Worm (Caenorhabditis elegans) whole organism, L2 larva: ENCODE measurements around the gene nfki-1.

Source experiments
- ama-1 ChIP-seq: fragments of 150-350 bp; optimal IDR thresholded peaks from 2 replicates; lab custom pipeline; 2018; ENCODE audit warnings: inconsistent platforms
- ceh-16 ChIP-seq: fragments of 150-350 bp; optimal IDR thresholded peaks from 2 replicates; lab custom pipeline; 2014; ENCODE audit warnings: missing biosample characterization, missing genetic modification characterization
- ceh-82 ChIP-seq: fragments of 150-350 bp; optimal IDR thresholded peaks from 2 replicates; lab custom pipeline; 2014; ENCODE audit warnings: missing biosample characterization, missing genetic modification characterization
- egl-27 ChIP-seq: sonication (generic microtip); optimal IDR thresholded peaks from 3 replicates; lab custom pipeline; 2017; ENCODE audit warnings: missing biosample characterization, missing genetic modification reagents, missing genetic modification characterization
- elt-1 ChIP-seq: fragments of 150-350 bp; optimal IDR thresholded peaks from 2 replicates; lab custom pipeline; 2014; ENCODE audit warnings: missing biosample characterization, missing genetic modification characterization
- lin-39 ChIP-seq: fragments of 150-350 bp; optimal IDR thresholded peaks from 2 replicates; lab custom pipeline; 2014; ENCODE audit warnings: missing biosample characterization, missing genetic modification reagents, missing genetic modification characterization
- nhr-12 ChIP-seq: fragments of 150-350 bp; optimal IDR thresholded peaks from 2 replicates; lab custom pipeline; 2014; ENCODE audit warnings: missing biosample characterization, missing genetic modification characterization
- nhr-237 ChIP-seq: fragments of 150-350 bp; optimal IDR thresholded peaks from 2 replicates; lab custom pipeline; 2014; ENCODE audit warnings: missing biosample characterization, missing genetic modification characterization
- nhr-25 ChIP-seq: fragments of 150-350 bp; sonication (generic microtip); optimal IDR thresholded peaks from 3 replicates; lab custom pipeline; 2014; ENCODE audit warnings: missing biosample characterization, missing genetic modification characterization
- snpc-4 ChIP-seq: fragments of 150-350 bp; optimal IDR thresholded peaks from 2 replicates; lab custom pipeline; 2014; ENCODE audit warnings: missing biosample characterization, missing genetic modification characterization
- unc-62 ChIP-seq: fragments of 150-350 bp; optimal IDR thresholded peaks from 2 replicates; lab custom pipeline; 2014; ENCODE audit warnings: missing biosample characterization, missing genetic modification reagents, missing genetic modification characterization
- zag-1 ChIP-seq: fragments of 150-350 bp; optimal IDR thresholded peaks from 2 replicates; lab custom pipeline; 2014; ENCODE audit warnings: missing biosample characterization, missing genetic modification characterization
- ztf-11 ChIP-seq: sonication (generic microtip); optimal IDR thresholded peaks from 2 replicates; lab custom pipeline; 2017; ENCODE audit warnings: missing biosample characterization, missing genetic modification characterization

DNA sequence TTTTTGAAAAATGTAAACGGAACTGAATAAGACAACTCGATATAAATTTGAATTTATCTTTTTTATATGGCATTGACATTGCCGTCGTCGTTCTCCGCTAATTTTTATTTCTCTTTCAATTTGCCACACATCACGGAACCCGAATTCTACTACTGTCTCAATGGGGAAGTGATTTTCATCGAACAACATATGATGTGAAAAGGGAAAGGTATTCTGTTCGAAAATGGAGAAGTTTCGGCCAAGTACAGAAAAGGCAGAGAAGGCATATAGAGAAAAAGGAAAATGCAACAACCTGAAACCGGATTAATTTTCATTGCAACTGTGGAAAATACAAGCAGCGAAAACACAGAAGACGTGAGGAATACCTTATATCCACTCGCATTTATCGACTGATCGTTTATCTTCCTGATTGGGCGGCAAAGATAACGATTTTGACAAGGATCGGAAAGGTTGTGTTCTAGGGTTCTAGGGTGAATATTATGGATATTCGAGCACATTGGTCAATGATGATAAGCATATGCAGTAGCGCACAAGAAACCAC lies 19.7 kb downstream of the nfki-1 start:
- TF ChIP-seq elt-1 (tag; lab: Kevin White, UChicago), result peak; percentile 24
- TF ChIP-seq ztf-11, result no peak
- TF ChIP-seq nhr-25 (tag; lab: Kevin White, UChicago), result peak; percentile 58
- no peak for TF ChIP-seq ceh-16 (tag; lab: Kevin White, UChicago)
- no peak for TF ChIP-seq ama-1
- no peak for TF ChIP-seq zag-1
- peak; percentile 35 for TF ChIP-seq egl-27 (tag; lab: Kevin White, UChicago)
- no peak for TF ChIP-seq nhr-237 (tag; lab: Kevin White, UChicago)
- TF ChIP-seq snpc-4 (tag; lab: Kevin White, UChicago), result no peak
- TF ChIP-seq unc-62 (GFP tag; lab: Kevin White, UChicago), result no peak
- no peak for TF ChIP-seq ceh-82 (tag; lab: Kevin White, UChicago)
- TF ChIP-seq nhr-12 (tag; lab: Kevin White, UChicago), result no peak
- no peak for TF ChIP-seq lin-39 (tag; lab: Kevin White, UChicago)
